Fruit fly (Drosophila melanogaster) whole organism, embryonic: Measurements from ENCODE around the gene Sbf.

Source experiments
- Blimp-1 ChIP-seq: fragments of 200-800 bp; sonication (Bioruptor generic); optimal IDR thresholded peaks from 3 replicates; lab custom pipeline; 2018; ENCODE audit warnings: missing biosample characterization, missing genetic modification characterization, mild to moderate bottlenecking, moderate library complexity, missing genetic modification reagents
- Bteb2 ChIP-seq: fragments of 200-800 bp; sonication (Bioruptor generic); optimal IDR thresholded peaks from 2 replicates; lab custom pipeline; 2016; ENCODE audit warnings: missing biosample characterization, missing genetic modification characterization
- CG10274 ChIP-seq: fragments of 200-800 bp; sonication (Bioruptor generic); optimal IDR thresholded peaks from 3 replicates; lab custom pipeline; 2017; ENCODE audit warnings: missing biosample characterization, mild to moderate bottlenecking, missing genetic modification characterization
- CG11504 ChIP-seq: fragments of 200-800 bp; sonication (Bioruptor generic); optimal IDR thresholded peaks from 3 replicates; lab custom pipeline; 2019; ENCODE audit warnings: missing biosample characterization, mild to moderate bottlenecking, missing genetic modification characterization, moderate library complexity
- CG13287 ChIP-seq: fragments of 200-800 bp; sonication (Bioruptor generic); IDR thresholded peaks from 2 replicates; pipeline ENCODE4 v1.3.6; 2022; ENCODE audit warnings: missing biosample characterization, missing genetic modification characterization; ENCODE audit not compliant: partially characterized antibody
- CG14441 ChIP-seq: fragments of 200-800 bp; sonication (Bioruptor generic); IDR thresholded peaks from 2 replicates; pipeline ENCODE4 v1.3.6; 2022; ENCODE audit warnings: missing biosample characterization, missing genetic modification characterization
- CG14710 ChIP-seq: fragments of 200-800 bp; sonication (Bioruptor generic); optimal IDR thresholded peaks from 3 replicates; lab custom pipeline; 2019; ENCODE audit warnings: missing biosample characterization, mild to moderate bottlenecking, missing genetic modification characterization, moderate library complexity
- CG1603 ChIP-seq: fragments of 200-800 bp; sonication (Bioruptor generic); optimal IDR thresholded peaks from 2 replicates; lab custom pipeline; 2019; ENCODE audit warnings: missing biosample characterization, mild to moderate bottlenecking, missing genetic modification characterization, moderate library complexity
- CG18011 ChIP-seq: fragments of 200-800 bp; sonication (Bioruptor generic); optimal IDR thresholded peaks from 2 replicates; lab custom pipeline; 2017; ENCODE audit warnings: missing biosample characterization, missing genetic modification characterization, mild to moderate bottlenecking, moderate library complexity, missing genotype
- CG30403 ChIP-seq: fragments of 200-800 bp; sonication (Bioruptor generic); optimal IDR thresholded peaks from 3 replicates; lab custom pipeline; 2016; ENCODE audit warnings: missing biosample characterization, missing genetic modification characterization
- CG34224 ChIP-seq: fragments of 200-800 bp; sonication (Bioruptor generic); IDR thresholded peaks from 3 replicates; pipeline ENCODE4 v1.3.6; 2022; ENCODE audit warnings: missing biosample characterization, missing genetic modification characterization; ENCODE audit not compliant: partially characterized antibody
- CG4404 ChIP-seq: fragments of 200-800 bp; sonication (Bioruptor generic); IDR thresholded peaks from 2 replicates; pipeline ENCODE4 v1.3.6; 2022; ENCODE audit warnings: missing biosample characterization, missing genetic modification characterization
- CG6254 ChIP-seq: fragments of 200-800 bp; sonication (Bioruptor generic); optimal IDR thresholded peaks from 3 replicates; lab custom pipeline; 2017; ENCODE audit warnings: mild to moderate bottlenecking, missing biosample characterization, missing genetic modification reagents, missing genetic modification characterization
- D19A ChIP-seq: fragments of 200-800 bp; optimal IDR thresholded peaks from 3 replicates; lab custom pipeline; 2019; ENCODE audit warnings: missing biosample characterization, mild to moderate bottlenecking, missing genetic modification characterization, moderate library complexity
- Gug ChIP-seq: fragments of 200-800 bp; sonication (Bioruptor generic); IDR thresholded peaks from 4 replicates; pipeline ENCODE4 v1.3.6; 2022; ENCODE audit warnings: missing biosample characterization, missing genetic modification characterization
- Med ChIP-seq: fragments of 200-800 bp; sonication (Bioruptor generic); peaks from one replicate; lab custom pipeline; 2016; ENCODE audit warnings: missing biosample characterization, missing genetic modification characterization, mild to moderate bottlenecking, inconsistent platforms, moderate library complexity
- Rfx ChIP-seq: fragments of 200-800 bp; sonication (Bioruptor generic); IDR thresholded peaks from 2 replicates; pipeline ENCODE4 v1.3.6; 2022; ENCODE audit warnings: missing biosample characterization, missing genetic modification characterization
- Stat92E ChIP-seq, 3 experiments: fragments of >200 bp in 2 of 3; fragments of 200-800 bp in 1 of 3; sonication (Bioruptor generic) in 1 of 3; optimal IDR thresholded peaks; 2 replicates each; lab custom pipeline; 2017 to 2019; ENCODE audit warnings: missing biosample characterization in 3 of 3, missing genetic modification characterization in 3 of 3, mild to moderate bottlenecking in 1 of 3, moderate library complexity in 1 of 3
- Xrp1 ChIP-seq: fragments of 200-800 bp; sonication (Bioruptor generic); IDR thresholded peaks from 2 replicates; pipeline ENCODE4 v1.3.6; 2022; ENCODE audit warnings: missing biosample characterization, missing genetic modification characterization
- ash1 ChIP-seq: fragments of 200-800 bp; sonication (Bioruptor generic); optimal IDR thresholded peaks from 2 replicates; lab custom pipeline; 2018; ENCODE audit warnings: missing biosample characterization, mild to moderate bottlenecking, missing genetic modification characterization
- bbx ChIP-seq: fragments of 200-800 bp; sonication (Bioruptor generic); IDR thresholded peaks from 2 replicates; pipeline ENCODE4 v1.3.6; 2022; ENCODE audit warnings: missing biosample characterization, missing genetic modification characterization; ENCODE audit not compliant: partially characterized antibody
- cg ChIP-seq: fragments of 200-800 bp; sonication (Bioruptor generic); optimal IDR thresholded peaks from 3 replicates; lab custom pipeline; 2019; ENCODE audit warnings: missing biosample characterization, mild to moderate bottlenecking, missing genetic modification characterization, moderate library complexity
- chinmo ChIP-seq: fragments of 200-800 bp; sonication (Bioruptor generic); IDR thresholded peaks from 4 replicates; pipeline ENCODE4 v1.3.6; 2022; ENCODE audit warnings: missing biosample characterization, missing genetic modification characterization; ENCODE audit not compliant: partially characterized antibody
- chm ChIP-seq: fragments of 200-800 bp; sonication (Bioruptor generic); IDR thresholded peaks from 2 replicates; pipeline ENCODE4 v1.3.6; 2022; ENCODE audit warnings: missing biosample characterization, missing genetic modification characterization
- crol ChIP-seq: fragments of 200-800 bp; sonication (Bioruptor generic); IDR thresholded peaks from 2 replicates; pipeline ENCODE4 v1.3.6; 2022; ENCODE audit warnings: missing biosample characterization, missing genetic modification characterization
- gcm ChIP-seq: fragments of 200-800 bp; sonication (Bioruptor generic); optimal IDR thresholded peaks from 2 replicates; lab custom pipeline; 2019; ENCODE audit warnings: missing biosample characterization, mild to moderate bottlenecking, missing genetic modification characterization, moderate library complexity
- hkb ChIP-seq, 2 experiments: fragments of 200-800 bp in 1 of 2; fragments of >200 bp in 1 of 2; sonication (Bioruptor generic) in 1 of 2; IDR thresholded peaks in 1 of 2; optimal IDR thresholded peaks in 1 of 2; 2 replicates each; pipeline versions ENCODE4 v1.3.6 to Lab custom; 2017 to 2022; ENCODE audit warnings: missing biosample characterization in 1 of 2, missing genetic modification characterization in 1 of 2
- inv ChIP-seq: fragments of 200-800 bp; sonication (Bioruptor generic); IDR thresholded peaks from 2 replicates; pipeline ENCODE4 v1.3.6; 2022; ENCODE audit warnings: missing biosample characterization, missing genetic modification characterization; ENCODE audit not compliant: partially characterized antibody
- jumu ChIP-seq: fragments of 200-800 bp; sonication (Bioruptor generic); optimal IDR thresholded peaks from 3 replicates; lab custom pipeline; 2016; ENCODE audit warnings: missing biosample characterization, missing genetic modification characterization
- kah ChIP-seq: fragments of 200-800 bp; sonication (Bioruptor generic); optimal IDR thresholded peaks from 2 replicates; lab custom pipeline; 2018; ENCODE audit warnings: missing biosample characterization, mild to moderate bottlenecking, missing genetic modification characterization
- ken ChIP-seq: fragments of 200-800 bp; sonication (Bioruptor generic); IDR thresholded peaks from 3 replicates; pipeline ENCODE4 v1.3.6; 2022; ENCODE audit warnings: missing biosample characterization, missing genetic modification characterization
- nerfin-1 ChIP-seq: fragments of 200-800 bp; sonication (Bioruptor generic); optimal IDR thresholded peaks from 3 replicates; lab custom pipeline; 2019; ENCODE audit warnings: missing biosample characterization, mild to moderate bottlenecking, missing genetic modification characterization, moderate library complexity
- onecut ChIP-seq: fragments of 200-800 bp; sonication (Bioruptor generic); IDR thresholded peaks from 2 replicates; pipeline ENCODE4 v1.3.6; 2022; ENCODE audit warnings: missing biosample characterization, missing genetic modification characterization
- pan ChIP-seq, 4 experiments: fragments of >200 bp in 3 of 4; fragments of 200-800 bp in 1 of 4; sonication (Bioruptor generic) in 1 of 4; optimal IDR thresholded peaks in 3 of 4; IDR thresholded peaks in 1 of 4; 2 replicates each; pipeline versions ENCODE4 v1.3.6 to Lab custom; 2017 to 2022; ENCODE audit warnings: missing biosample characterization in 2 of 4, missing genetic modification characterization in 2 of 4, mixed read lengths in 1 of 4
- rib ChIP-seq: fragments of 200-800 bp; sonication (Bioruptor generic); IDR thresholded peaks from 2 replicates; pipeline ENCODE4 v1.3.6; 2022; ENCODE audit warnings: missing biosample characterization, missing genetic modification characterization
- row ChIP-seq: fragments of 200-800 bp; sonication (Bioruptor generic); IDR thresholded peaks from 3 replicates; pipeline ENCODE4 v1.3.6; 2022; ENCODE audit warnings: missing biosample characterization, missing genetic modification characterization
- run ChIP-seq: fragments of 200-800 bp; sonication (Bioruptor generic); optimal IDR thresholded peaks from 3 replicates; lab custom pipeline; 2018; ENCODE audit warnings: missing biosample characterization, mild to moderate bottlenecking, missing genetic modification characterization
- sens ChIP-seq: fragments of 200-800 bp; sonication (Bioruptor generic); peaks from one replicate; lab custom pipeline; 2016; ENCODE audit warnings: missing biosample characterization, missing genetic modification characterization
- slbo ChIP-seq: fragments of 200-800 bp; sonication (Bioruptor generic); IDR thresholded peaks from 2 replicates; pipeline ENCODE4 v1.3.6; 2022; ENCODE audit warnings: missing biosample characterization, missing genetic modification characterization
- vvl ChIP-seq: fragments of 200-800 bp; sonication (Bioruptor generic); IDR thresholded peaks from 2 replicates; pipeline ENCODE4 v1.3.6; 2022; ENCODE audit warnings: missing biosample characterization, missing genetic modification characterization
- wdn ChIP-seq: fragments of 200-800 bp; sonication (Bioruptor generic); IDR thresholded peaks from 2 replicates; pipeline ENCODE4 v1.3.6; 2022; ENCODE audit warnings: missing biosample characterization, missing genetic modification characterization
- zf30C ChIP-seq: fragments of 200-800 bp; sonication (Bioruptor generic); optimal IDR thresholded peaks from 3 replicates; lab custom pipeline; 2018; ENCODE audit warnings: missing biosample characterization, mild to moderate bottlenecking, missing genetic modification characterization

Gene Sbf

DNA sequence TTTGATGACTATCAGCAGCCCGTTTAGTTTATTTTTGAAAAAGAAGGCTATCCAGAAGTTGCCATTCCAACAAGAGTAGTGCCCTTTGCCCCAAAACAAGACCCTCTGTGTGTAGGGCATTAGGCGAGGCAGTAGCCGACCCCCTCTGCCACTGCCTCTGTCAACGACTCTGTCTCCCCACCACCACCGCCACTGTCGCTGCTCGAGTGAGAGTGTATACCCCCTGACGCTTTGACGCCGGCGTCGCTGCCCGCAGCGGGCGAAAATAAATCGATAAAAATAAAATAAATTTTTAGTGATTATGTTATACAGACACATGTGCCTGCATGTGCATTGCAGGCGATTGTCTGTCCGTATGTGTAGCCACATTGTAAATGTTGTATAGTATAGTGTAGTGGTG is 19.7 kb downstream of the Sbf start (continued):
- TF ChIP-seq onecut (peak; percentile 97), zf30C (GFP tag; lab: Kevin White, UChicago) (peak; percentile 15), Rfx (GFP tag; lab: Robert Waterston, UW) (0 out of 2 replicates have a peak, but pooled peaks have one; percentile 6), rib (GFP tag; lab: Robert Waterston, UW) (no peak), CG18011 (GFP tag; lab: Kevin White, UChicago) (no peak), crol (GFP tag; lab: Robert Waterston, UW) (peak; percentile 91), pan (optimal IDR thresholded peaks at IDR 0.05; lab: Kevin White, UChicago) (no peak), pan (GFP tag; optimal IDR thresholded peaks at IDR 0.05 in 1 of 2, IDR thresholded peaks at IDR 0.05 in 1 of 2) (peak in 1 of 2 experiments; percentile 5), vvl (peak; percentile 15; the same call in 1 of the 2 replicates), cg (GFP tag; lab: Kevin White, UChicago) (peak; percentile 63), CG11504 (tag; lab: Kevin White, UChicago) (peak; percentile 25), ken (0 out of 3 replicates have a peak, but pooled peaks have one; percentile 41), CG13287 (peak; percentile 6; the same call in 1 of the 2 replicates), chinmo (GFP tag; lab: Robert Waterston, UW) (0 out of 4 replicates have a peak, but pooled peaks have one; percentile 42), Stat92E (GFP tag; optimal IDR thresholded peaks at IDR 0.05; lab: Kevin White, UChicago) (no peak), chm (peak; percentile 55), CG14710 (tag; lab: Kevin White, UChicago) (no peak), CG6254 (GFP tag; lab: Kevin White, UChicago) (peak; percentile 47), CG1603 (tag; lab: Kevin White, UChicago) (peak; percentile 11), nerfin-1 (tag; lab: Kevin White, UChicago) (no peak), CG14441 (GFP tag; lab: Robert Waterston, UW) (no peak), Gug (GFP tag; lab: Robert Waterston, UW) (0 out of 4 replicates have a peak, but pooled peaks have one; percentile 31), wdn (GFP tag; lab: Robert Waterston, UW) (no peak), CG34224 (GFP tag; lab: Robert Waterston, UW) (no peak), kah (GFP tag; lab: Kevin White, UChicago) (peak; percentile 67), Xrp1 (GFP tag; lab: Robert Waterston, UW) (0 out of 2 replicates have a peak, but pooled peaks have one; percentile 13), ash1 (GFP tag; lab: Kevin White, UChicago) (peak; percentile 5), inv (GFP tag; lab: Robert Waterston, UW) (0 out of 2 replicates have a peak, but pooled peaks have one; percentile 11), gcm (GFP tag; lab: Kevin White, UChicago) (peak; percentile 15), hkb (optimal IDR thresholded peaks at IDR 0.05; lab: Kevin White, UChicago) (no peak), hkb (GFP tag; IDR thresholded peaks at IDR 0.05; lab: Robert Waterston, UW) (peak; percentile 30; the same call in 1 of the 2 replicates), Blimp-1 (GFP tag; lab: Kevin White, UChicago) (peak; percentile 60), jumu (peak; percentile 0), CG10274 (GFP tag; lab: Kevin White, UChicago) (peak; percentile 90), bbx (0 out of 2 replicates have a peak, but pooled peaks have one; percentile 22), slbo (0 out of 2 replicates have a peak, but pooled peaks have one; percentile 19), D19A (tag; lab: Kevin White, UChicago) (peak; percentile 69), row (peak; percentile 62), Bteb2 (GFP tag; lab: Kevin White, UChicago) (no peak), run (tag; lab: Kevin White, UChicago) (no peak), CG4404 (GFP tag; lab: Robert Waterston, UW) (no peak), Med (GFP tag; lab: Kevin White, UChicago) (peak; percentile 81), sens (peak; percentile 54), CG30403 (peak; percentile 28)
